Worm (Caenorhabditis elegans) whole organism, L1 larva: ENCODE measurements around the gene bkip-1.

ENCODE experiments used
- ama-1 ChIP-seq: fragments of 150-350 bp; optimal IDR thresholded peaks from 2 replicates; lab custom pipeline; 2014
- ces-1 ChIP-seq: fragments of 150-350 bp; optimal IDR thresholded peaks from 2 replicates; lab custom pipeline; 2014; ENCODE audit warnings: missing biosample characterization, missing genetic modification reagents, missing genetic modification characterization
- egl-27 ChIP-seq, 2 experiments: fragments of 150-350 bp in 1 of 2; sonication (generic microtip); optimal IDR thresholded peaks; 3 replicates each; lab custom pipeline; 2017 to 2018; ENCODE audit warnings: missing biosample characterization in 2 of 2, missing genetic modification characterization in 2 of 2, missing genetic modification reagents in 2 of 2
- elt-2 ChIP-seq: sonication (generic microtip); optimal IDR thresholded peaks from 2 replicates; lab custom pipeline; 2016; ENCODE audit warnings: missing genetic modification characterization, mild to moderate bottlenecking, inconsistent platforms, missing compliant biosample characterization, missing genetic modification reagents
- mep-1 ChIP-seq: fragments of 150-350 bp; optimal IDR thresholded peaks from 2 replicates; lab custom pipeline; 2014; ENCODE audit warnings: missing biosample characterization, missing genetic modification characterization
- nhr-20 ChIP-seq: sonication (generic microtip); optimal IDR thresholded peaks from 2 replicates; lab custom pipeline; 2016; ENCODE audit warnings: mild to moderate bottlenecking, missing genetic modification characterization, missing compliant biosample characterization
- pag-3 ChIP-seq: sonication (generic microtip); optimal IDR thresholded peaks from 2 replicates; lab custom pipeline; 2017; ENCODE audit warnings: missing genetic modification characterization, mild to moderate bottlenecking, missing compliant biosample characterization, antibody characterized with exemption, borderline replicate concordance; ENCODE audit not compliant: insufficient read depth
- swsn-7 ChIP-seq: sonication (generic microtip); optimal IDR thresholded peaks from 2 replicates; lab custom pipeline; 2016; ENCODE audit warnings: missing genetic modification characterization, missing compliant biosample characterization
- vab-15 ChIP-seq: sonication (generic microtip); optimal IDR thresholded peaks from 2 replicates; lab custom pipeline; 2017; ENCODE audit warnings: missing genotype, mild to moderate bottlenecking, missing genetic modification characterization, missing compliant biosample characterization

DNA sequence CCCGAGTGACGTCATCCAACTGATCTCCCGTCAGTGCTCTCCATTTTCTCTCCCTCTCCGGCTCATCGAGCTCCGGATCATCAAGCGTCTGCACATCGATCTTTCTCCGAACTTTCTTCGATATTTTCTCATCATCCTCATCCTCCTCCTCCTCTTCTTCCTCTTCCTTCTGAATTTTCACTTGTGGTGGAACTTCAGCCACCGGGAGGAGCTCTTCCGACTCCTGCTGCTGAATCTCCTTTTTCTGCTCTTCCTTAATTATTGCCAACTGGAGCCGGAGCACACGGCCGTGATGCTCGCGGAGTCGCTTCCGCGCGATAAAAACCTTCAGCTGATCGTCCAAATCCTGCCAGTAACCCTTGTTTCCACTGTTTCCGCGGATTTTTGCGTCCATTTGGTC, 35.2 kb downstream of the bkip-1 start:
- TF ChIP-seq mep-1 (tag; lab: Kevin White, UChicago) (no peak), pag-3 (tag; lab: Kevin White, UChicago) (no peak), egl-27 (tag; optimal IDR thresholded peaks at IDR 0.05; lab: Kevin White, UChicago) (no peak), swsn-7 (tag; lab: Kevin White, UChicago) (no peak), ces-1 (GFP tag; lab: Kevin White, UChicago) (no peak), elt-2 (tag; lab: Kevin White, UChicago) (no peak), nhr-20 (tag; lab: Kevin White, UChicago) (no peak), ama-1 (no peak), vab-15 (tag; lab: Kevin White, UChicago) (no peak)
